Worm (Caenorhabditis elegans): Measurements from ENCODE around the gene C56G2.4.

Gene C56G2.4

DNA sequence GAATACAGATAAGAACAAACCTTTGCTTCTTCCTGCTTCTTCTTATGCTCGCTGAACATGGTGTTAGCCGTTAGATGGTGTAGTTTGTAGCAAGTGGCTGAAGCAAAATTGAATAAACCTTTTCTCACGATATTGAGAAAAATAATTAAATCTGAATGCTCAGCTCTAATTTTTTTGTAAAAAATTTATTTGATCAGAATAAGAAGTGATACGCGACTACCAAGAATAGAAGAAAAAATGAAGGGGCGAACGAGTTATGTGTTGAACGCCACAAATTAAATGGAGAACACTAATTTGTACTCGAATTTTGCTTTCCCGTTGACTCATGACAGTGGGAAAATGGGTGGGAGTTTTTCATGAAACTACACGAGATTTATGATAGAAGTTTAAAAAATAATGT lies 11.7 kb downstream of the C56G2.4 start, which contains the start of gene C56G2.9:
Gene C56G2.9, minus strand, starts transcription at position 101 of the 400 bp plus-strand sequence.
- no peak for TF ChIP-seq ZK546.5 (tag; optimal IDR thresholded peaks at IDR 0.05)
- TF ChIP-seq elt-3 (tag; optimal IDR thresholded peaks at IDR 0.05), result no peak
- TF ChIP-seq ceh-16 (tag; optimal IDR thresholded peaks at IDR 0.05), result no peak
- no peak for TF ChIP-seq crh-2 (tag; optimal IDR thresholded peaks at IDR 0.05)
- no peak for TF ChIP-seq ama-1 (optimal IDR thresholded peaks at IDR 0.05)
- TF ChIP-seq peb-1 (tag; optimal IDR thresholded peaks at IDR 0.05), result no peak
- TF ChIP-seq nhr-12 (tag; optimal IDR thresholded peaks at IDR 0.05), result no peak
- TF ChIP-seq nhr-25 (tag; optimal IDR thresholded peaks at IDR 0.05), result no peak
- TF ChIP-seq R02D3.7 (tag; optimal IDR thresholded peaks at IDR 0.05), result no peak
- TF ChIP-seq alr-1 (tag; optimal IDR thresholded peaks at IDR 0.05), result no peak
- TF ChIP-seq mab-5 (tag; optimal IDR thresholded peaks at IDR 0.05), result no peak
- no peak for TF ChIP-seq lsy-2 (tag; optimal IDR thresholded peaks at IDR 0.05)
- no peak for TF ChIP-seq sem-4 (tag; optimal IDR thresholded peaks at IDR 0.05)
- TF ChIP-seq blmp-1 (tag; optimal IDR thresholded peaks at IDR 0.05; ENCODE audit: insufficient read depth), result no peak
- no peak for TF ChIP-seq zag-1 (tag; optimal IDR thresholded peaks at IDR 0.05)
- no peak for TF ChIP-seq gmeb-1 (tag; optimal IDR thresholded peaks at IDR 0.05)
- TF ChIP-seq nhr-237 (tag; optimal IDR thresholded peaks at IDR 0.05), result no peak
- no peak for TF ChIP-seq dmd-4 (tag; optimal IDR thresholded peaks at IDR 0.05)

ce11 chrIII:6344737-6345136 lies 13.2 kb downstream of the C56G2.4 start:
- TF ChIP-seq ama-1 (optimal IDR thresholded peaks at IDR 0.05) (peak; percentile 53), fos-1 (tag; optimal IDR thresholded peaks at IDR 0.05) (peak; percentile 81), nhr-10 (tag; optimal IDR thresholded peaks at IDR 0.05) (peak; percentile 53), mdl-1 (tag; optimal IDR thresholded peaks at IDR 0.05) (peak in 1 of 2 experiments; percentile 2), nhr-23 (tag; optimal IDR thresholded peaks at IDR 0.05) (no peak), alr-1 (tag; optimal IDR thresholded peaks at IDR 0.05) (no peak), egl-27 (tag; optimal IDR thresholded peaks at IDR 0.05) (peak; percentile 65), skn-1 (tag; optimal IDR thresholded peaks at IDR 0.05) (no peak), unc-55 (GFP tag; optimal IDR thresholded peaks at IDR 0.05) (peak; percentile 95), snpc-4 (tag; optimal IDR thresholded peaks at IDR 0.05) (peak; percentile 45), mab-5 (tag; optimal IDR thresholded peaks at IDR 0.05) (peak; percentile 53), gmeb-1 (tag; optimal IDR thresholded peaks at IDR 0.05) (peak; percentile 75), nhr-25 (tag; optimal IDR thresholded peaks at IDR 0.05) (peak; percentile 83), C34F6.9 (tag; optimal IDR thresholded peaks at IDR 0.05) (peak; percentile 94), nhr-21 (tag; optimal IDR thresholded peaks at IDR 0.05) (peak; percentile 66), sma-9 (GFP tag; optimal IDR thresholded peaks at IDR 0.05) (peak; percentile 72), sma-9 (tag; optimal IDR thresholded peaks at IDR 0.05) (no peak), lin-39 (tag; optimal IDR thresholded peaks at IDR 0.05) (no peak), Y55F3AM.14 (GFP tag; optimal IDR thresholded peaks at IDR 0.05) (peak; percentile 29), sma-3 (GFP tag; optimal IDR thresholded peaks at IDR 0.05) (peak; percentile 74), lin-13 (GFP tag; optimal IDR thresholded peaks at IDR 0.05) (peak; percentile 84), nhr-129 (tag; optimal IDR thresholded peaks at IDR 0.05) (peak; percentile 93), nhr-6 (tag; optimal IDR thresholded peaks at IDR 0.05) (peak; percentile 91), zag-1 (tag; optimal IDR thresholded peaks at IDR 0.05) (peak; percentile 45), ceh-16 (tag; optimal IDR thresholded peaks at IDR 0.05) (no peak), ztf-4 (tag; optimal IDR thresholded peaks at IDR 0.05) (peak; percentile 73), lsy-2 (tag; optimal IDR thresholded peaks at IDR 0.05) (peak; percentile 96 to 98), sem-4 (tag; optimal IDR thresholded peaks at IDR 0.05) (peak; percentile 85), blmp-1 (tag; optimal IDR thresholded peaks at IDR 0.05; ENCODE audit: insufficient read depth) (peak; percentile 34), R02D3.7 (tag; optimal IDR thresholded peaks at IDR 0.05) (peak; percentile 22), F13H6.1 (tag; optimal IDR thresholded peaks at IDR 0.05) (peak; percentile 87), lin-11 (tag; optimal IDR thresholded peaks at IDR 0.05) (peak; percentile 3), peb-1 (tag; optimal IDR thresholded peaks at IDR 0.05) (no peak), aly-2 (tag; optimal IDR thresholded peaks at IDR 0.05) (no peak), unc-62 (GFP tag; optimal IDR thresholded peaks at IDR 0.05) (no peak), ztf-11 (tag; optimal IDR thresholded peaks at IDR 0.05) (no peak), crh-2 (tag; optimal IDR thresholded peaks at IDR 0.05) (peak; percentile 90)

Measured in whole organism, L2 larva.